Fruit fly (Drosophila melanogaster) whole organism, embryonic: ENCODE measurements around the gene CG7601.
A peak's percentile ranks its signal among the peaks of the same experiment; 100 is the strongest.

Source experiments
- Ada2b ChIP-seq: fragments of 200-800 bp; sonication (Bioruptor generic); IDR thresholded peaks from 2 replicates; pipeline ENCODE4 v1.3.6; 2022; ENCODE audit warnings: missing biosample characterization, missing genetic modification characterization
- CG10543 ChIP-seq: fragments of 200-800 bp; sonication (Bioruptor generic); optimal IDR thresholded peaks from 3 replicates; lab custom pipeline; 2017; ENCODE audit warnings: missing biosample characterization, mild to moderate bottlenecking, missing genetic modification characterization, moderate library complexity
- CG11560 ChIP-seq: fragments of 200-800 bp; sonication (Bioruptor generic); IDR thresholded peaks from 3 replicates; pipeline ENCODE4 v1.3.6; 2022; ENCODE audit warnings: missing biosample characterization, missing genetic modification characterization
- CG1233 ChIP-seq: fragments of 200-800 bp; sonication (Bioruptor generic); optimal IDR thresholded peaks from 4 replicates; lab custom pipeline; 2018; ENCODE audit warnings: missing biosample characterization, mild to moderate bottlenecking, missing genetic modification characterization
- CG14050 ChIP-seq: fragments of 200-800 bp; sonication (Bioruptor generic); IDR thresholded peaks from 3 replicates; pipeline ENCODE4 v1.3.6; 2022; ENCODE audit warnings: missing biosample characterization, missing genetic modification characterization
- CG15269 ChIP-seq: fragments of 200-800 bp; sonication (Bioruptor generic); optimal IDR thresholded peaks from 2 replicates; lab custom pipeline; 2018; ENCODE audit warnings: missing biosample characterization, mild to moderate bottlenecking, missing genetic modification characterization, moderate library complexity
- CG15479 ChIP-seq: fragments of 200-800 bp; sonication (Bioruptor generic); optimal IDR thresholded peaks from 3 replicates; lab custom pipeline; 2019; ENCODE audit warnings: missing biosample characterization, mild to moderate bottlenecking, missing genetic modification characterization, moderate library complexity
- CG18011 ChIP-seq: fragments of 200-800 bp; sonication (Bioruptor generic); optimal IDR thresholded peaks from 2 replicates; lab custom pipeline; 2017; ENCODE audit warnings: missing biosample characterization, missing genetic modification characterization, mild to moderate bottlenecking, moderate library complexity, missing genotype
- CG18619 ChIP-seq: fragments of 200-800 bp; sonication (Bioruptor generic); optimal IDR thresholded peaks from 3 replicates; lab custom pipeline; 2017; ENCODE audit warnings: missing biosample characterization, mild to moderate bottlenecking, missing genetic modification characterization
- CG2120 ChIP-seq: fragments of 200-800 bp; sonication (Bioruptor generic); optimal IDR thresholded peaks from 3 replicates; lab custom pipeline; 2016; ENCODE audit warnings: missing biosample characterization, missing genetic modification characterization
- CG2678 ChIP-seq: fragments of 200-800 bp; sonication (Bioruptor generic); optimal IDR thresholded peaks from 3 replicates; lab custom pipeline; 2019; ENCODE audit warnings: missing biosample characterization, mild to moderate bottlenecking, missing genetic modification characterization, moderate library complexity
- CG2712 ChIP-seq: fragments of 200-800 bp; optimal IDR thresholded peaks from 3 replicates; lab custom pipeline; 2019; ENCODE audit warnings: missing biosample characterization, mild to moderate bottlenecking, missing genetic modification characterization, moderate library complexity
- CG33557 ChIP-seq: fragments of 200-800 bp; sonication (Bioruptor generic); optimal IDR thresholded peaks from 2 replicates; lab custom pipeline; 2019; ENCODE audit warnings: missing biosample characterization, mild to moderate bottlenecking, missing genetic modification characterization, moderate library complexity
- CG6175 ChIP-seq: fragments of 200-800 bp; sonication (Bioruptor generic); IDR thresholded peaks from 3 replicates; pipeline ENCODE4 v1.3.6; 2022; ENCODE audit warnings: missing biosample characterization, missing genetic modification characterization
- CG6654 ChIP-seq: fragments of 200-800 bp; sonication (Bioruptor generic); optimal IDR thresholded peaks from 2 replicates; lab custom pipeline; 2017; ENCODE audit warnings: missing biosample characterization, mild to moderate bottlenecking, missing genetic modification characterization
- CG6689 ChIP-seq: fragments of 200-800 bp; sonication (Bioruptor generic); IDR thresholded peaks from 2 replicates; pipeline ENCODE4 v1.3.6; 2022; ENCODE audit warnings: missing biosample characterization, missing genetic modification characterization
- CG7839 ChIP-seq: fragments of 200-800 bp; sonication (Bioruptor generic); optimal IDR thresholded peaks from 3 replicates; lab custom pipeline; 2018; ENCODE audit warnings: missing biosample characterization, mild to moderate bottlenecking, missing genetic modification characterization, moderate library complexity
- CG8944 ChIP-seq: fragments of 200-800 bp; sonication (Bioruptor generic); optimal IDR thresholded peaks from 3 replicates; lab custom pipeline; 2016; ENCODE audit warnings: missing biosample characterization, missing genetic modification characterization
- CG9727 ChIP-seq: fragments of 200-800 bp; sonication (Bioruptor generic); optimal IDR thresholded peaks from 3 replicates; lab custom pipeline; 2017; ENCODE audit warnings: missing biosample characterization, mild to moderate bottlenecking, missing genetic modification characterization
- CTCF ChIP-seq: fragments of 200-800 bp; sonication (Bioruptor generic); optimal IDR thresholded peaks from 2 replicates; lab custom pipeline; 2017; ENCODE audit warnings: missing biosample characterization, mild to moderate bottlenecking, missing genetic modification characterization, moderate library complexity
- Dad ChIP-seq: fragments of 200-800 bp; sonication (Bioruptor generic); optimal IDR thresholded peaks from 3 replicates; lab custom pipeline; 2016; ENCODE audit warnings: missing biosample characterization, missing genetic modification characterization
- Dfd ChIP-seq, 2 experiments: fragments of >200 bp; optimal IDR thresholded peaks; 2 replicates each; lab custom pipeline; 2017; ENCODE audit warnings: missing biosample characterization in 2 of 2, missing genetic modification characterization in 2 of 2
- Dll ChIP-seq: fragments of 200-800 bp; sonication (Bioruptor generic); IDR thresholded peaks from 4 replicates; pipeline ENCODE4 v1.3.6; 2022; ENCODE audit warnings: missing biosample characterization, missing genetic modification characterization; ENCODE audit not compliant: partially characterized antibody
- Ets65A ChIP-seq: fragments of 200-800 bp; sonication (Bioruptor generic); peaks from one replicate; lab custom pipeline; 2016; ENCODE audit warnings: missing biosample characterization, missing genetic modification characterization
- HLH3B ChIP-seq: fragments of 200-800 bp; sonication (Bioruptor generic); IDR thresholded peaks from 2 replicates; pipeline ENCODE4 v1.3.6; 2022; ENCODE audit warnings: missing biosample characterization, missing genetic modification characterization
- HLH4C ChIP-seq: fragments of 200-800 bp; sonication (Bioruptor generic); IDR thresholded peaks from 3 replicates; pipeline ENCODE4 v1.3.6; 2022; ENCODE audit warnings: missing biosample characterization, missing genetic modification characterization; ENCODE audit not compliant: partially characterized antibody
- HLHmδ ChIP-seq: fragments of 200-800 bp; sonication (Bioruptor generic); optimal IDR thresholded peaks from 2 replicates; lab custom pipeline; 2018; ENCODE audit warnings: missing biosample characterization, mild to moderate bottlenecking, missing genetic modification characterization, moderate library complexity
- Hr3 ChIP-seq: fragments of 200-800 bp; sonication (Bioruptor generic); optimal IDR thresholded peaks from 3 replicates; lab custom pipeline; 2016; ENCODE audit warnings: missing biosample characterization, missing genetic modification characterization
- Hr39 ChIP-seq: fragments of >200 bp; optimal IDR thresholded peaks from 2 replicates; lab custom pipeline; 2017
- MTF-1 ChIP-seq: fragments of 200-800 bp; sonication (Bioruptor generic); optimal IDR thresholded peaks from 2 replicates; lab custom pipeline; 2018; ENCODE audit warnings: missing biosample characterization, mild to moderate bottlenecking, missing genetic modification characterization, borderline replicate concordance
- Myb ChIP-seq: fragments of 200-800 bp; sonication (Bioruptor generic); optimal IDR thresholded peaks from 2 replicates; lab custom pipeline; 2016; ENCODE audit warnings: missing biosample characterization, missing genetic modification characterization
- Nf-YB ChIP-seq: fragments of 200-800 bp; sonication (Bioruptor generic); optimal IDR thresholded peaks from 3 replicates; lab custom pipeline; 2019; ENCODE audit warnings: missing biosample characterization, mild to moderate bottlenecking, missing genetic modification characterization, moderate library complexity
- Oaz ChIP-seq: fragments of 200-800 bp; sonication (Bioruptor generic); IDR thresholded peaks from 2 replicates; pipeline ENCODE4 v1.3.6; 2022; ENCODE audit warnings: missing biosample characterization, missing genetic modification characterization
- Poxn ChIP-seq: fragments of 200-800 bp; sonication (Bioruptor generic); IDR thresholded peaks from 2 replicates; pipeline ENCODE4 v1.3.6; 2022; ENCODE audit warnings: missing biosample characterization, missing genetic modification characterization
- az2 ChIP-seq: fragments of 200-800 bp; sonication (Bioruptor generic); optimal IDR thresholded peaks from 3 replicates; lab custom pipeline; 2016; ENCODE audit warnings: missing biosample characterization, missing genetic modification characterization
- bab2 ChIP-seq: fragments of 200-800 bp; sonication (Bioruptor generic); optimal IDR thresholded peaks from 2 replicates; lab custom pipeline; 2016; ENCODE audit warnings: missing biosample characterization, missing genetic modification characterization
- bbx ChIP-seq: fragments of 200-800 bp; sonication (Bioruptor generic); IDR thresholded peaks from 2 replicates; pipeline ENCODE4 v1.3.6; 2022; ENCODE audit warnings: missing biosample characterization, missing genetic modification characterization; ENCODE audit not compliant: partially characterized antibody
- chinmo ChIP-seq: fragments of 200-800 bp; sonication (Bioruptor generic); IDR thresholded peaks from 4 replicates; pipeline ENCODE4 v1.3.6; 2022; ENCODE audit warnings: missing biosample characterization, missing genetic modification characterization; ENCODE audit not compliant: partially characterized antibody
- crp ChIP-seq, 2 experiments: fragments of 200-800 bp; sonication (Bioruptor generic); optimal IDR thresholded peaks; 2 replicates in 1 of 2; 3 replicates in 1 of 2; lab custom pipeline; 2017; ENCODE audit warnings: missing biosample characterization in 2 of 2, missing genetic modification characterization in 2 of 2, mild to moderate bottlenecking in 1 of 2, moderate library complexity in 1 of 2
- danr ChIP-seq: fragments of 200-800 bp; sonication (Bioruptor generic); IDR thresholded peaks from 2 replicates; pipeline ENCODE4 v1.3.6; 2022; ENCODE audit warnings: missing biosample characterization, missing genetic modification characterization
- dm ChIP-seq: fragments of 200-800 bp; sonication (Bioruptor generic); optimal IDR thresholded peaks from 3 replicates; lab custom pipeline; 2016; ENCODE audit warnings: missing biosample characterization, missing genetic modification characterization
- dpn ChIP-seq, 2 experiments: fragments of 200-800 bp; sonication (Bioruptor generic); optimal IDR thresholded peaks; 3 replicates each; lab custom pipeline; 2016; ENCODE audit warnings: missing biosample characterization in 2 of 2, missing genetic modification characterization in 2 of 2
- gcm ChIP-seq: fragments of 200-800 bp; sonication (Bioruptor generic); optimal IDR thresholded peaks from 2 replicates; lab custom pipeline; 2019; ENCODE audit warnings: missing biosample characterization, mild to moderate bottlenecking, missing genetic modification characterization, moderate library complexity
- jumu ChIP-seq: fragments of 200-800 bp; sonication (Bioruptor generic); optimal IDR thresholded peaks from 3 replicates; lab custom pipeline; 2016; ENCODE audit warnings: missing biosample characterization, missing genetic modification characterization
- nerfin-1 ChIP-seq: fragments of 200-800 bp; sonication (Bioruptor generic); optimal IDR thresholded peaks from 3 replicates; lab custom pipeline; 2019; ENCODE audit warnings: missing biosample characterization, mild to moderate bottlenecking, missing genetic modification characterization, moderate library complexity
- otp ChIP-seq: fragments of 200-800 bp; sonication (Bioruptor generic); IDR thresholded peaks from 3 replicates; pipeline ENCODE4, ENCODE4 v1.3.6; 2022; ENCODE audit warnings: missing biosample characterization, missing genetic modification characterization
- sisA ChIP-seq: fragments of 200-800 bp; sonication (Bioruptor generic); IDR thresholded peaks from 2 replicates; pipeline ENCODE4 v1.3.6; 2022; ENCODE audit warnings: missing biosample characterization, missing genetic modification characterization
- sna ChIP-seq: fragments of 200-800 bp; sonication (Bioruptor generic); IDR thresholded peaks from 2 replicates; pipeline ENCODE4 v1.3.6; 2022; ENCODE audit warnings: missing biosample characterization, missing genetic modification characterization; ENCODE audit not compliant: partially characterized antibody
- tx ChIP-seq: fragments of 200-800 bp; sonication (Bioruptor generic); optimal IDR thresholded peaks from 2 replicates; lab custom pipeline; 2016; ENCODE audit warnings: missing biosample characterization, missing genetic modification characterization
- wor ChIP-seq: fragments of 200-800 bp; sonication (Bioruptor generic); IDR thresholded peaks from 2 replicates; pipeline ENCODE4 v1.3.6; 2022; ENCODE audit warnings: missing biosample characterization, missing genetic modification characterization

CG7601 gene

dm6 chr3R:29716782-29717317 is 19.7 kb downstream of the CG7601 start, which contains the start of gene Obp99b (continued):
- 0 out of 2 replicates have a peak, but pooled peaks have one; percentile 25 for TF ChIP-seq danr (GFP tag; lab: Robert Waterston, UW)
- peak; percentile 93 for TF ChIP-seq MTF-1 (GFP tag; lab: Kevin White, UChicago)
- peak; percentile 61 for TF ChIP-seq sisA (GFP tag; lab: Robert Waterston, UW)
- TF ChIP-seq CG1233 (GFP tag; lab: Kevin White, UChicago): peak; percentile 82
- TF ChIP-seq chinmo (GFP tag; lab: Robert Waterston, UW): peak; percentile 61; the same call in 1 of the 4 replicates
- peak; percentile 63 for TF ChIP-seq CG10543 (GFP tag; lab: Kevin White, UChicago)
- TF ChIP-seq Hr3 (GFP tag; lab: Kevin White, UChicago): peak; percentile 60
- TF ChIP-seq CTCF (GFP tag; lab: Kevin White, UChicago): peak; percentile 94
- TF ChIP-seq dm: peak; percentile 70
- TF ChIP-seq CG18619 (GFP tag; lab: Kevin White, UChicago): peak; percentile 73
- no peak for TF ChIP-seq CG2120 (GFP tag; lab: Kevin White, UChicago)
- TF ChIP-seq Hr39: no peak
- TF ChIP-seq Myb (GFP tag; lab: Kevin White, UChicago): peak; percentile 46
- TF ChIP-seq Dll (GFP tag; lab: Robert Waterston, UW): no peak
- peak; percentile 62 for TF ChIP-seq CG18011
- no peak for TF ChIP-seq bbx (GFP tag; lab: Robert Waterston, UW)
- peak; percentile 59 for TF ChIP-seq Oaz (GFP tag; lab: Robert Waterston, UW)
- TF ChIP-seq wor (GFP tag; lab: Robert Waterston, UW): peak; percentile 57
- peak; percentile 51 for TF ChIP-seq nerfin-1 (tag; lab: Kevin White, UChicago)
- peak; percentile 73 for TF ChIP-seq CG6654 (GFP tag; lab: Kevin White, UChicago)
- TF ChIP-seq CG15269 (tag; lab: Kevin White, UChicago): peak; percentile 73
- peak in 1 of 2 experiments; percentile 17 for TF ChIP-seq crp (GFP tag; optimal IDR thresholded peaks at IDR 0.05; lab: Kevin White, UChicago)
- peak; percentile 89 for TF ChIP-seq otp
- peak; percentile 73 for TF ChIP-seq CG9727 (GFP tag; lab: Kevin White, UChicago)
- TF ChIP-seq sna (GFP tag; lab: Robert Waterston, UW): no peak
- peak; percentile 92 for TF ChIP-seq Ets65A
- peak; percentile 99 for TF ChIP-seq HLHmδ
- TF ChIP-seq az2: peak; percentile 85
- TF ChIP-seq CG6175 (GFP tag; lab: Robert Waterston, UW): peak; percentile 68; the same call in 2 of the 3 replicates
- 0 out of 3 replicates have a peak, but pooled peaks have one; percentile 54 for TF ChIP-seq CG11560 (tag; lab: Robert Waterston, UW)
- TF ChIP-seq gcm (GFP tag; lab: Kevin White, UChicago): peak; percentile 58
- TF ChIP-seq dpn (GFP tag; optimal IDR thresholded peaks at IDR 0.05; lab: Kevin White, UChicago): peak; percentile 76 to 78
- TF ChIP-seq CG8944 (GFP tag; lab: Kevin White, UChicago): peak; percentile 74
- TF ChIP-seq Ada2b (GFP tag; lab: Robert Waterston, UW): peak; percentile 61
- peak; percentile 40 for TF ChIP-seq Nf-YB (GFP tag; lab: Kevin White, UChicago)
- TF ChIP-seq CG7839 (tag; lab: Kevin White, UChicago): peak; percentile 74
- no peak for TF ChIP-seq HLH4C (GFP tag; lab: Robert Waterston, UW)
- TF ChIP-seq CG2712 (tag; lab: Kevin White, UChicago): peak; percentile 70
- TF ChIP-seq jumu (GFP tag; lab: Kevin White, UChicago): peak; percentile 52
- TF ChIP-seq tx: peak; percentile 58
- TF ChIP-seq HLH3B (GFP tag; lab: Robert Waterston, UW): peak; percentile 80
- peak; percentile 77 for TF ChIP-seq CG33557
- TF ChIP-seq Dfd (GFP tag; optimal IDR thresholded peaks at IDR 0.05; lab: Kevin White, UChicago): no peak
- TF ChIP-seq Poxn: no peak
- TF ChIP-seq CG15479 (GFP tag; lab: Kevin White, UChicago): no peak
- TF ChIP-seq CG14050 (GFP tag; lab: Robert Waterston, UW): peak; percentile 61; the same call in 2 of the 3 replicates
- peak; percentile 63 for TF ChIP-seq Dad (GFP tag; lab: Kevin White, UChicago)
- TF ChIP-seq CG2678 (tag; lab: Kevin White, UChicago): peak; percentile 55
- TF ChIP-seq bab2 (GFP tag; lab: Kevin White, UChicago): peak; percentile 56
- peak; percentile 76 for TF ChIP-seq CG6689 (GFP tag; lab: Robert Waterston, UW)
